Worm (Caenorhabditis elegans): Measurements from ENCODE around the gene F55C9.14.
"Not testable (repeated sequence)": the region's sequence is repeated elsewhere in the genome, so short reads cannot be mapped to it uniquely, and the experiment has no call there.

The F55C9.14 gene

DNA sequence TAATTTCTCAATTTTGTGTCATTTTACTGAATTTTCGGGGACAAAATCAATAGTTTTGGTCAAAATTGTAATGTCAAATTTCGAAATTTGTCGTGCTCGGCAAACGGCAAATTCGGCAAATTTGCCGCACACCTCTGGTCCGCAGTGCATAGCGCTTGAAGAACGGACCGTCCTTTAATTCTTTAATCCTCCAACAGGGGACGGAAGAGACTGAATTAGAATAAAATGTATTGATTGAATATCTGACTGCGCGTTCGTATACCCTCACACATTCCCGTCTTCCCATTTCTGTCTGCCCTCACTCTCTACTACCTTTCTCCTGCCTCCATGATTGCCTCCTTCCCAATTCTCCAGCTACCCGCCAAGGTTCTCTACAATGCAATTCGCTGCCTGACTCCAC lies at the start of gene F55C9.14:
Gene F55C9.14 (plus strand): TSS at position 301 of the 400 bp plus-strand sequence.
- TF ChIP-seq ceh-36 (tag; optimal IDR thresholded peaks at IDR 0.05): no peak
- TF ChIP-seq tbx-37 (GFP tag; conservative IDR thresholded peaks at IDR 0.05): no peak
- TF ChIP-seq aly-1 (tag; optimal IDR thresholded peaks at IDR 0.05): no peak
- TF ChIP-seq tra-4 (tag; optimal IDR thresholded peaks at IDR 0.05): no peak
- TF ChIP-seq pes-1 (GFP tag; IDR thresholded peaks at IDR 0.05): no peak
- no peak for TF ChIP-seq hnd-1 (tag; optimal IDR thresholded peaks at IDR 0.05)
- TF ChIP-seq ama-1 (optimal IDR thresholded peaks at IDR 0.05): no peak

DNA sequence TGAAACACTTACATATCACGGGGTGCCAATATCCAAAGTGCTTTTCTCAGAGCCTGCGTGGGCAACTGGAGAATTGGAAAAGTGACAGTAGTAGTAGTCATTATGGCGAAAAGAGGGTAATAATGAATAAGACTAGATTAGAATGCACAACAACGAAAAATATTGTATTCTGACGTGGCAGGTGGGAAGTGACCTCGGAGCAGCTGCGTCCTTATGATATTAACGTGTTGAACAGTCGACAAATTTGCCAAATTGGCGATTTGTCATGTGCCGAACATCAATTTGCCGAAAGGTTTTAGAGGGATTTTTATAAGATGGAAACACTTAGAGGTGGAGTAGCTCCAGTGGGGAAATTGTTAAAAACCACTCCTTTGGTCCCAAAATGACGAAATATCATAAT lies 48.4 kb upstream of the F55C9.14 start, which contains the start of gene str-81:
Gene str-81 (minus strand): TSS at position 101 of the 400 bp plus-strand sequence.
- TF ChIP-seq hmg-4 (GFP tag; optimal IDR thresholded peaks at IDR 0.05): no peak

- no peak for TF ChIP-seq aly-1 (tag; optimal IDR thresholded peaks at IDR 0.05)
- no peak for TF ChIP-seq pes-1 (GFP tag; IDR thresholded peaks at IDR 0.05)
- no peak for TF ChIP-seq hnd-1 (tag; optimal IDR thresholded peaks at IDR 0.05)
- TF ChIP-seq hmg-4 (GFP tag; optimal IDR thresholded peaks at IDR 0.05): no peak
- TF ChIP-seq scrt-1 (GFP tag; IDR thresholded peaks at IDR 0.05): no peak
- no peak for TF ChIP-seq ceh-36 (tag; optimal IDR thresholded peaks at IDR 0.05)
- TF ChIP-seq ets-7 (tag; optimal IDR thresholded peaks at IDR 0.05): no peak
- no peak for TF ChIP-seq B0310.2 (tag; optimal IDR thresholded peaks at IDR 0.05)
- TF ChIP-seq F13C5.2 (tag; optimal IDR thresholded peaks at IDR 0.05): no peak
- no peak for TF ChIP-seq tbx-37 (GFP tag; conservative IDR thresholded peaks at IDR 0.05)
- no peak for TF ChIP-seq hmbx-1 (tag; optimal IDR thresholded peaks at IDR 0.05)
These were observed 47.5 kb upstream of the F55C9.14 start, which contains the start of gene F21D9.11 for ce11 chrV:19251844-19252243. F21D9.11 (plus strand) TSS chrV:19252144.

DNA sequence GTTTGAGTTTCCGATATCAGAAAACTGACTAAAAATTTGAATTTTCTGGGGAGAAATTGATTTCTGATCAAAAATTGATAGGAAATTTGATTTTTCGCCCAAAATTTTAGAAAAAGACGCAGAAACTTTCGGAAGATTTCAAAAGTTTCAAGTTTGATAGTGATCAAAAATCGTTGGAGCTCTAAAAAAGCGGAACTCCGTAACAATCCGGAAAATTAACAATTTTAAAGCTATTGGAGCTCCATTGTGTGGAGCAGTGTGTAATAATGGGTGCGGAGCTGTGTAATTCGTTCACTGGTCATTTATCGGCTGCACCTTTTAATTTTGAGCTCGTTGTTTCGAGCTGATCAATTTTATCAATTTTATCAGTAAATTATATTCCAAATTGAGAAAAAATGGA lies 45.8 kb upstream of the F55C9.14 start, which contains the start of gene F21D9.4:
Gene F21D9.4 (plus strand): TSS at position 301 of the 400 bp plus-strand sequence.
- TF ChIP-seq ama-1 (optimal IDR thresholded peaks at IDR 0.05) (no peak), hnd-1 (tag; optimal IDR thresholded peaks at IDR 0.05) (no peak), ceh-36 (tag; optimal IDR thresholded peaks at IDR 0.05) (no peak), flt-1 (GFP tag; IDR thresholded peaks at IDR 0.05) (no peak), tbx-37 (GFP tag; conservative IDR thresholded peaks at IDR 0.05) (no peak), hmbx-1 (tag; optimal IDR thresholded peaks at IDR 0.05) (no peak), sea-1 (GFP tag; conservative IDR thresholded peaks at IDR 0.05) (no peak), tbx-11 (GFP tag; IDR thresholded peaks at IDR 0.05) (no peak), F13C5.2 (tag; optimal IDR thresholded peaks at IDR 0.05) (no peak), scrt-1 (GFP tag; IDR thresholded peaks at IDR 0.05) (no peak), aly-1 (tag; optimal IDR thresholded peaks at IDR 0.05) (no peak), B0310.2 (tag; optimal IDR thresholded peaks at IDR 0.05) (no peak)

- TF ChIP-seq ama-1 (optimal IDR thresholded peaks at IDR 0.05) (no peak), ets-7 (tag; optimal IDR thresholded peaks at IDR 0.05) (no peak), tra-4 (tag; optimal IDR thresholded peaks at IDR 0.05) (no peak), ceh-36 (tag; optimal IDR thresholded peaks at IDR 0.05) (no peak), hnd-1 (tag; optimal IDR thresholded peaks at IDR 0.05) (no peak), aly-1 (tag; optimal IDR thresholded peaks at IDR 0.05) (no peak), B0310.2 (tag; optimal IDR thresholded peaks at IDR 0.05) (no peak), ceh-13 (GFP tag; optimal IDR thresholded peaks at IDR 0.05) (no peak), hmbx-1 (tag; optimal IDR thresholded peaks at IDR 0.05) (no peak), sea-1 (GFP tag; conservative IDR thresholded peaks at IDR 0.05) (no peak), tbx-37 (GFP tag; conservative IDR thresholded peaks at IDR 0.05) (no peak), flt-1 (GFP tag; IDR thresholded peaks at IDR 0.05) (no peak), hmg-4 (GFP tag; optimal IDR thresholded peaks at IDR 0.05) (no peak), pes-1 (GFP tag; IDR thresholded peaks at IDR 0.05) (no peak), scrt-1 (GFP tag; IDR thresholded peaks at IDR 0.05) (no peak), tbx-11 (GFP tag; IDR thresholded peaks at IDR 0.05) (no peak), F13C5.2 (tag; optimal IDR thresholded peaks at IDR 0.05) (no peak)
These were observed 41.7 kb upstream of the F55C9.14 start, which contains the start of gene F21D9.3 for ce11 chrV:19257653-19258052. F21D9.3 (minus strand) TSS chrV:19257753.

ce11 chrV:19259403-19259802 lies 40.0 kb upstream of the F55C9.14 start:
- TF ChIP-seq F13C5.2 (tag; optimal IDR thresholded peaks at IDR 0.05) (no peak), flt-1 (GFP tag; IDR thresholded peaks at IDR 0.05) (no peak), ceh-13 (GFP tag; optimal IDR thresholded peaks at IDR 0.05) (no peak), tbx-11 (GFP tag; IDR thresholded peaks at IDR 0.05) (no peak), hmbx-1 (tag; optimal IDR thresholded peaks at IDR 0.05) (no peak), scrt-1 (GFP tag; IDR thresholded peaks at IDR 0.05) (no peak), pes-1 (GFP tag; IDR thresholded peaks at IDR 0.05) (no peak), B0310.2 (tag; optimal IDR thresholded peaks at IDR 0.05) (no peak)

DNA sequence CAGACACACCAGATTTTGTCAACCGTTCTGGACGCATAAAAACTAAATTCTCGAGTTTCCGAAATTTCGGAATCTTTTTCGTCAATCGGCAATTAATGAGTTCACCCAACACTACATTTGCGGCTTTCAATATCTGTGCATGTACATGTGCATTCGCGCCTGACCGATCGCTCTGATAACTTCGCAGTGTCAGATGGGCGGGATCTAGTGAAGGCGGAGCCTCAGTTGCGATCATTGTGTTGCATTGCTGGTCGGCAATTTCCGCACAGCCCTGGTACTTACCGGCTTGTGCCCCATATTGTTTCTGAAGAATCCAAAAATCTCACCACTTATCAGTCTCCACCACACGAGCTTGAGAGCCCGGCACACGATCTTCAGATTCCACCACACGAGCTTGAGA lies 38.7 kb upstream of the F55C9.14 start:
- TF ChIP-seq flt-1 (GFP tag; IDR thresholded peaks at IDR 0.05): no peak
- no peak for TF ChIP-seq ets-7 (tag; optimal IDR thresholded peaks at IDR 0.05)
- no peak for TF ChIP-seq ceh-13 (GFP tag; optimal IDR thresholded peaks at IDR 0.05)

DNA sequence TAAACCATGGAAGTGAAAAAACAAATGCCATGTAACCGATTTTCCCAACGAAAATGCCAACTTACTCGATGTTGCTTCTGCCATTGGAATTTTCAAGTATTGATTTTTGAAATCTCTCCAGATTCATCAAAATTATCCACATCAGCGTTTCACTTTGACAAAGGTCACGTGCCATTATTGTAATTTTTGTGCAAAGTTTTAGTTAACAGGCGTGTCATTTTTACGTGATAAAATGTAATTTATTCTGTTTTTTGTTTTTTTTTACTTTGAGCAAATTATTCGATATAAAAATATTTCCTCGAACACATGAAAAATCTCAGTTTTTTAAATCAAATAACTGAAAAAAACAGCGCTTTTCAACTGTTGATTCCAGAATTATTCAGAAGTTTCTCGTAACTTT lies 37.0 kb upstream of the F55C9.14 start, which contains the start of gene F21D9.2:
Gene F21D9.2 (minus strand): TSS at position 101 of the 400 bp plus-strand sequence.
- TF ChIP-seq tbx-11 (GFP tag; IDR thresholded peaks at IDR 0.05) (no peak), B0310.2 (tag; optimal IDR thresholded peaks at IDR 0.05) (no peak), sea-1 (GFP tag; conservative IDR thresholded peaks at IDR 0.05) (no peak), aly-1 (tag; optimal IDR thresholded peaks at IDR 0.05) (no peak), scrt-1 (GFP tag; IDR thresholded peaks at IDR 0.05) (no peak), F13C5.2 (tag; optimal IDR thresholded peaks at IDR 0.05) (no peak)

DNA sequence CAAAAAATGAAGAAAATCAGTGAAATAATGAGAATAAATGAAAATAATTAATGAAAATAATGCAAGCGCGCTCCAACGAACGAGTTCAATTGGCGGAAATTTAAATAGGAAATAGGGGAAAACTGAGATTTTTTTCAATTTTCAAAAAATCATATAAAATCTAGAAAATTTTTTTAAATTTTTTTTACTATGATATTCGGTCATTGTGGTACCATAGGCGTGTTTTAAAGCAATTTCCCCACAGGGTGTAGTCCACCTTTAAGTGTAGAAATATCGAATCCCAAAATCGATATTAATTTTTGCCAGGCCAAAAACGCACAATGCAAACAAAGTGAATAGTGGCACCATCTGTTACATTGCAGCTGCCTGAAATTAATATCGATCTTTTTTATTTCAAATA lies 35.2 kb upstream of the F55C9.14 start, which contains the start of gene F21D9.1:
Gene F21D9.1 (plus strand): TSS at position 301 of the 400 bp plus-strand sequence.
- not testable (repeated sequence) for TF ChIP-seq flt-1 (GFP tag; IDR thresholded peaks at IDR 0.05); ceh-13 (GFP tag; optimal IDR thresholded peaks at IDR 0.05); ceh-36 (tag; optimal IDR thresholded peaks at IDR 0.05)

Data from whole organism, early embryonic.